Worm (Caenorhabditis elegans) whole organism, late embryonic: ENCODE data around the gene rpl-42.

Experiments used
- ahr-1 ChIP-seq: sonication (generic microtip); optimal IDR thresholded peaks from 2 replicates; lab custom pipeline; 2016; ENCODE audit warnings: missing genetic modification characterization, missing compliant biosample characterization
- ama-1 ChIP-seq: fragments of 150-350 bp; optimal IDR thresholded peaks from 2 replicates; lab custom pipeline; 2014
- che-1 ChIP-seq: sonication (generic microtip); optimal IDR thresholded peaks from 2 replicates; lab custom pipeline; 2016; ENCODE audit warnings: mild to moderate bottlenecking, missing genetic modification characterization, missing compliant biosample characterization
- elt-4 ChIP-seq: sonication (generic microtip); optimal IDR thresholded peaks from 2 replicates; lab custom pipeline; 2016; ENCODE audit warnings: missing genetic modification characterization, missing compliant biosample characterization
- hlh-6 ChIP-seq: sonication (generic microtip); optimal IDR thresholded peaks from 2 replicates; lab custom pipeline; 2016; ENCODE audit warnings: missing genotype, missing genetic modification characterization, missing compliant biosample characterization
- madf-2 ChIP-seq: sonication (generic microtip); optimal IDR thresholded peaks from 2 replicates; lab custom pipeline; 2017; ENCODE audit warnings: missing genetic modification characterization, missing compliant biosample characterization
- mec-3 ChIP-seq: sonication (generic microtip); optimal IDR thresholded peaks from 2 replicates; lab custom pipeline; 2016; ENCODE audit warnings: borderline replicate concordance, missing genetic modification characterization, missing compliant biosample characterization
- pha-4 ChIP-seq: fragments of 150-350 bp; optimal IDR thresholded peaks from 2 replicates; lab custom pipeline; 2018; ENCODE audit warnings: missing biosample characterization, missing genetic modification reagents, missing genetic modification characterization
- pqm-1 ChIP-seq: sonication (generic microtip); optimal IDR thresholded peaks from 2 replicates; lab custom pipeline; 2016; ENCODE audit warnings: missing genetic modification characterization, missing compliant biosample characterization
- sox-2 ChIP-seq: fragments of 200-800 bp; sonication (Bioruptor generic); IDR thresholded peaks from 2 replicates; pipeline ENCODE4 v1.3.6; 2022; ENCODE audit warnings: missing genetic modification reagents, missing genetic modification characterization, missing compliant biosample characterization
- tbx-2 ChIP-seq: sonication (generic microtip); optimal IDR thresholded peaks from 2 replicates; lab custom pipeline; 2016; ENCODE audit warnings: missing genetic modification characterization, missing compliant biosample characterization
- tbx-7 ChIP-seq: sonication (generic microtip); optimal IDR thresholded peaks from 2 replicates; lab custom pipeline; 2016; ENCODE audit warnings: missing genotype, missing genetic modification characterization, missing compliant biosample characterization
- unc-42 ChIP-seq: sonication (generic microtip); optimal IDR thresholded peaks from 2 replicates; lab custom pipeline; 2016; ENCODE audit warnings: missing genotype, missing genetic modification characterization, missing compliant biosample characterization

DNA sequence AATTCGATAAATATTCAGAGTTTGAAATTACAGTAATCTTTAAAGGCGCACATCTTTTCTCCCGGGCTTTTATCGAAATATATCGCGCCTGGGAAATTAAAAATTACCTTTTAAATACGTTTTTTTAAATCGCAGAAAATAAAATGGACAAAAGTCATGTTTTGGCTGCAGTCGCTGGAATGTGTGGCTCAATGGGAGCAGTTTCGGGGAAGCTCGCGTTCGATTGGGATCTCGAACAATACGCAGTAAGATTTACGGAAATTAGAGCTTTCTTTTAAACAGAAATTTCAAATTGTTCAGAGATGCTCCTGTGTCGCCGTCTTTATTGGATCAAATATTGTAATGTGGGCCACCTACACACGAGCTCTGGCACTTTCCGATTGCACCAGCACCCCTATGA lies 37.0 kb downstream of the rpl-42 start, which contains the start of gene F40F8.12:
- no peak for TF ChIP-seq pha-4 (tag; lab: Kevin White, UChicago)
- TF ChIP-seq elt-4 (tag; lab: Kevin White, UChicago) = no peak
- TF ChIP-seq mec-3 = no peak
- no peak for TF ChIP-seq ahr-1 (tag; lab: Kevin White, UChicago)
- TF ChIP-seq sox-2 (GFP tag; lab: Robert Waterston, UW) = no peak
- no peak for TF ChIP-seq tbx-7 (tag; lab: Kevin White, UChicago)
- TF ChIP-seq ama-1 (lab: Kevin White, UChicago) = no peak
- no peak for TF ChIP-seq tbx-2
- no peak for TF ChIP-seq unc-42 (tag; lab: Kevin White, UChicago)
- TF ChIP-seq pqm-1 (tag; lab: Kevin White, UChicago) = no peak
- no peak for TF ChIP-seq madf-2 (tag; lab: Kevin White, UChicago)
- TF ChIP-seq hlh-6 (tag; lab: Kevin White, UChicago) = no peak
- no peak for TF ChIP-seq che-1 (tag; lab: Kevin White, UChicago)
